Worm (Caenorhabditis elegans) whole organism, L4 larva: ENCODE measurements around the gene cept-1.

Source experiments
- Y5F2A.4 ChIP-seq: fragments of 200-800 bp; sonication (Bioruptor generic); optimal IDR thresholded peaks from 2 replicates; lab custom pipeline; 2018; ENCODE audit warnings: mild to moderate bottlenecking, missing genetic modification characterization, missing compliant biosample characterization
- ces-1 ChIP-seq: fragments of 150-350 bp; sonication (generic microtip); optimal IDR thresholded peaks from 4 replicates; lab custom pipeline; 2014; ENCODE audit warnings: missing biosample characterization, missing genetic modification reagents, missing genetic modification characterization
- skn-1 ChIP-seq: fragments of 150-350 bp; optimal IDR thresholded peaks from 2 replicates; lab custom pipeline; 2014; ENCODE audit warnings: missing biosample characterization, missing genetic modification characterization
- snpc-1.2 ChIP-seq: fragments of 200-800 bp; sonication (Bioruptor generic); IDR thresholded peaks from 2 replicates; pipeline ENCODE4 v1.3.6; 2022; ENCODE audit warnings: missing genetic modification reagents, missing genetic modification characterization, missing compliant biosample characterization
- vab-7 ChIP-seq: fragments of 200-800 bp; sonication (Bioruptor generic); IDR thresholded peaks from 2 replicates; pipeline ENCODE4 v1.3.6; 2022; ENCODE audit warnings: missing genetic modification reagents, missing genetic modification characterization, missing compliant biosample characterization

ce11 chrX:12713014-12713413 lies 48.9 kb upstream of the cept-1 start:
- TF ChIP-seq skn-1 (tag; lab: Kevin White, UChicago) (no peak), Y5F2A.4 (no peak), vab-7 (GFP tag; lab: Robert Waterston, UW) (no peak), ces-1 (no peak), snpc-1.2 (GFP tag; lab: Robert Waterston, UW) (no peak)
